Fruit fly (Drosophila melanogaster) whole organism, wandering third instar larva: ENCODE measurements around the gene oc.

Experiments used
- CG9705 ChIP-seq: fragments of 200-800 bp; sonication (Bioruptor generic); optimal IDR thresholded peaks from 2 replicates; lab custom pipeline; 2018; ENCODE audit warnings: missing biosample characterization, mild to moderate bottlenecking, missing genetic modification characterization
- CrebA ChIP-seq: fragments of 200-800 bp; sonication (Bioruptor generic); optimal IDR thresholded peaks from 2 replicates; lab custom pipeline; 2016; ENCODE audit warnings: missing biosample characterization, mild to moderate bottlenecking, missing genetic modification characterization, borderline replicate concordance
- HLH106 ChIP-seq: fragments of 200-800 bp; optimal IDR thresholded peaks from 3 replicates; lab custom pipeline; 2019; ENCODE audit warnings: missing biosample characterization, mild to moderate bottlenecking, missing genetic modification characterization, moderate library complexity
- OdsH ChIP-seq: fragments of 200-800 bp; sonication (Bioruptor generic); optimal IDR thresholded peaks from 2 replicates; lab custom pipeline; 2016; ENCODE audit warnings: missing biosample characterization, mild to moderate bottlenecking, missing genetic modification characterization
- h ChIP-seq: fragments of 200-800 bp; sonication (Bioruptor generic); optimal IDR thresholded peaks from 3 replicates; lab custom pipeline; 2016; ENCODE audit warnings: missing biosample characterization, mild to moderate bottlenecking, missing genetic modification characterization
- pan ChIP-seq: fragments of >200 bp; optimal IDR thresholded peaks from 2 replicates; lab custom pipeline; 2017

dm6 chrX:8583159-8583558 lies 67.3 kb downstream of the oc start:
- TF ChIP-seq h (GFP tag; lab: Kevin White, UChicago) (no peak), HLH106 (tag; lab: Kevin White, UChicago) (no peak), CG9705 (GFP tag; lab: Kevin White, UChicago) (no peak), pan (no peak), OdsH (GFP tag; lab: Kevin White, UChicago) (no peak), CrebA (GFP tag; lab: Kevin White, UChicago) (no peak)
